Fruit fly (Drosophila melanogaster) whole organism, embryonic: ENCODE measurements around the gene dgt6.

Experiments
- Aef1 ChIP-seq: fragments of 200-800 bp; sonication (Bioruptor generic); IDR thresholded peaks from 3 replicates; pipeline ENCODE4 v1.3.6; 2022; ENCODE audit warnings: missing biosample characterization, missing genetic modification characterization
- B-H2 ChIP-seq: fragments of 200-800 bp; sonication (Bioruptor generic); optimal IDR thresholded peaks from 2 replicates; lab custom pipeline; 2018; ENCODE audit warnings: missing biosample characterization, mild to moderate bottlenecking, missing genetic modification characterization
- Bteb2 ChIP-seq: fragments of 200-800 bp; sonication (Bioruptor generic); optimal IDR thresholded peaks from 2 replicates; lab custom pipeline; 2016; ENCODE audit warnings: missing biosample characterization, missing genetic modification characterization
- CG10366 ChIP-seq: fragments of 200-800 bp; sonication (Bioruptor generic); IDR thresholded peaks from 2 replicates; pipeline ENCODE4 v1.3.6; 2022; ENCODE audit warnings: missing biosample characterization, missing genetic modification characterization
- CG11695 ChIP-seq: fragments of 200-800 bp; sonication (Bioruptor generic); IDR thresholded peaks from 3 replicates; pipeline ENCODE4 v1.3.6; 2022; ENCODE audit warnings: missing biosample characterization, missing genetic modification characterization
- CG12219 ChIP-seq: fragments of 200-800 bp; sonication (Bioruptor generic); optimal IDR thresholded peaks from 3 replicates; lab custom pipeline; 2018; ENCODE audit warnings: missing biosample characterization, mild to moderate bottlenecking, missing genetic modification characterization
- CG13424 ChIP-seq: fragments of 200-800 bp; sonication (Bioruptor generic); optimal IDR thresholded peaks from 2 replicates; lab custom pipeline; 2019; ENCODE audit warnings: missing biosample characterization, mild to moderate bottlenecking, missing genetic modification characterization, moderate library complexity
- CG14050 ChIP-seq: fragments of 200-800 bp; sonication (Bioruptor generic); IDR thresholded peaks from 3 replicates; pipeline ENCODE4 v1.3.6; 2022; ENCODE audit warnings: missing biosample characterization, missing genetic modification characterization
- CG17912 ChIP-seq: fragments of 200-800 bp; sonication (Bioruptor generic); optimal IDR thresholded peaks from 2 replicates; lab custom pipeline; 2018; ENCODE audit warnings: missing biosample characterization, mild to moderate bottlenecking, missing genetic modification characterization
- CG18764 ChIP-seq: fragments of 200-800 bp; sonication (Bioruptor generic); optimal IDR thresholded peaks from 3 replicates; lab custom pipeline; 2016; ENCODE audit warnings: missing biosample characterization, missing genetic modification characterization
- CG2875 ChIP-seq: fragments of 200-800 bp; sonication (Bioruptor generic); optimal IDR thresholded peaks from 2 replicates; lab custom pipeline; 2017; ENCODE audit warnings: missing biosample characterization, mild to moderate bottlenecking, missing genetic modification characterization, missing genetic modification reagents
- CG30020 ChIP-seq: fragments of 200-800 bp; optimal IDR thresholded peaks from 2 replicates; lab custom pipeline; 2019; ENCODE audit warnings: missing biosample characterization, mild to moderate bottlenecking, missing genetic modification characterization, moderate library complexity
- CG3065 ChIP-seq: fragments of 200-800 bp; sonication (Bioruptor generic); optimal IDR thresholded peaks from 2 replicates; lab custom pipeline; 2016; ENCODE audit warnings: missing biosample characterization, missing genetic modification characterization
- CG42726 ChIP-seq: fragments of 200-800 bp; sonication (Bioruptor generic); IDR thresholded peaks from 2 replicates; pipeline ENCODE4 v1.3.6; 2022; ENCODE audit warnings: missing biosample characterization, missing genetic modification characterization; ENCODE audit not compliant: partially characterized antibody
- CG4328 ChIP-seq: fragments of 200-800 bp; sonication (Bioruptor generic); optimal IDR thresholded peaks from 3 replicates; lab custom pipeline; 2017; ENCODE audit warnings: missing biosample characterization, missing genetic modification reagents, missing genetic modification characterization
- CG7556 ChIP-seq: fragments of 200-800 bp; sonication (Bioruptor generic); optimal IDR thresholded peaks from 2 replicates; lab custom pipeline; 2017; ENCODE audit warnings: missing biosample characterization, mild to moderate bottlenecking, missing genetic modification characterization
- CG9932 ChIP-seq: fragments of 200-800 bp; sonication (Bioruptor generic); IDR thresholded peaks from 2 replicates; pipeline ENCODE4 v1.3.6; 2022; ENCODE audit warnings: missing biosample characterization, missing genetic modification characterization
- E2f1 ChIP-seq: fragments of 200-800 bp; sonication (Bioruptor generic); IDR thresholded peaks from 2 replicates; pipeline ENCODE4 v1.3.6; 2022; ENCODE audit warnings: missing biosample characterization, missing genetic modification characterization
- GATAe ChIP-seq: fragments of 200-800 bp; sonication (Bioruptor generic); conservative IDR thresholded peaks from 2 replicates; pipeline ENCODE4 v1.3.6; 2022; ENCODE audit warnings: missing biosample characterization, missing genetic modification characterization
- H2.0 ChIP-seq: fragments of 200-800 bp; sonication (Bioruptor generic); IDR thresholded peaks from 2 replicates; pipeline ENCODE4 v1.3.6; 2022; ENCODE audit warnings: missing biosample characterization, missing genetic modification characterization
- HmgD ChIP-seq: fragments of 200-800 bp; sonication (Bioruptor generic); optimal IDR thresholded peaks from 3 replicates; lab custom pipeline; 2016; ENCODE audit warnings: missing biosample characterization, missing genetic modification characterization
- Meics ChIP-seq: fragments of 200-800 bp; sonication (Bioruptor generic); optimal IDR thresholded peaks from 2 replicates; lab custom pipeline; 2017; ENCODE audit warnings: missing biosample characterization, mild to moderate bottlenecking, missing genetic modification characterization
- NK7.1 ChIP-seq: fragments of 200-800 bp; sonication (Bioruptor generic); optimal IDR thresholded peaks from 3 replicates; lab custom pipeline; 2016; ENCODE audit warnings: missing biosample characterization, missing genetic modification characterization
- Oaz ChIP-seq: fragments of 200-800 bp; sonication (Bioruptor generic); IDR thresholded peaks from 2 replicates; pipeline ENCODE4 v1.3.6; 2022; ENCODE audit warnings: missing biosample characterization, missing genetic modification characterization
- Stat92E ChIP-seq, 3 experiments: fragments of >200 bp in 2 of 3; fragments of 200-800 bp in 1 of 3; sonication (Bioruptor generic) in 1 of 3; optimal IDR thresholded peaks; 2 replicates each; lab custom pipeline; 2017 to 2019; ENCODE audit warnings: missing biosample characterization in 3 of 3, missing genetic modification characterization in 3 of 3, mild to moderate bottlenecking in 1 of 3, moderate library complexity in 1 of 3
- TFAM ChIP-seq: fragments of 200-800 bp; sonication (Bioruptor generic); optimal IDR thresholded peaks from 2 replicates; lab custom pipeline; 2017; ENCODE audit warnings: missing biosample characterization, missing genetic modification characterization, inconsistent platforms
- aop ChIP-seq: fragments of 200-800 bp; sonication (Bioruptor generic); IDR thresholded peaks from 2 replicates; pipeline ENCODE4 v1.3.6; 2022; ENCODE audit warnings: missing biosample characterization, missing genetic modification characterization
- bbx ChIP-seq: fragments of 200-800 bp; sonication (Bioruptor generic); IDR thresholded peaks from 2 replicates; pipeline ENCODE4 v1.3.6; 2022; ENCODE audit warnings: missing biosample characterization, missing genetic modification characterization; ENCODE audit not compliant: partially characterized antibody
- bsh ChIP-seq, 2 experiments: fragments of 200-800 bp; sonication (Bioruptor generic); optimal IDR thresholded peaks; 2 replicates each; lab custom pipeline; 2017 to 2018; ENCODE audit warnings: mild to moderate bottlenecking in 2 of 2, missing biosample characterization in 2 of 2, missing genetic modification characterization in 2 of 2, moderate library complexity in 1 of 2
- btn ChIP-seq: fragments of 200-800 bp; sonication (Bioruptor generic); optimal IDR thresholded peaks from 2 replicates; lab custom pipeline; 2016; ENCODE audit warnings: missing biosample characterization, missing genetic modification characterization
- crol ChIP-seq: fragments of 200-800 bp; sonication (Bioruptor generic); IDR thresholded peaks from 2 replicates; pipeline ENCODE4 v1.3.6; 2022; ENCODE audit warnings: missing biosample characterization, missing genetic modification characterization
- en ChIP-seq: fragments of 200-800 bp; sonication (Bioruptor generic); optimal IDR thresholded peaks from 2 replicates; lab custom pipeline; 2016; ENCODE audit warnings: missing biosample characterization, missing genetic modification characterization
- esg ChIP-seq: fragments of 200-800 bp; sonication (Bioruptor generic); conservative IDR thresholded peaks from 2 replicates; pipeline ENCODE4 v1.3.6; 2022; ENCODE audit warnings: missing biosample characterization, missing genetic modification characterization
- grn ChIP-seq: fragments of 200-800 bp; sonication (Bioruptor generic); optimal IDR thresholded peaks from 3 replicates; lab custom pipeline; 2017; ENCODE audit warnings: missing biosample characterization, missing genetic modification characterization
- gsb ChIP-seq: fragments of 200-800 bp; sonication (Bioruptor generic); IDR thresholded peaks from 2 replicates; pipeline ENCODE4 v1.3.6; 2022; ENCODE audit warnings: missing biosample characterization, missing genetic modification characterization
- hkb ChIP-seq, 2 experiments: fragments of 200-800 bp in 1 of 2; fragments of >200 bp in 1 of 2; sonication (Bioruptor generic) in 1 of 2; IDR thresholded peaks in 1 of 2; optimal IDR thresholded peaks in 1 of 2; 2 replicates each; pipeline versions ENCODE4 v1.3.6 to Lab custom; 2017 to 2022; ENCODE audit warnings: missing biosample characterization in 1 of 2, missing genetic modification characterization in 1 of 2
- insv ChIP-seq, 2 experiments: fragments of 200-800 bp; sonication (Bioruptor generic); optimal IDR thresholded peaks; 3 replicates each; lab custom pipeline; 2016 to 2018; ENCODE audit warnings: missing biosample characterization in 2 of 2, missing genetic modification characterization in 2 of 2
- kah ChIP-seq: fragments of 200-800 bp; sonication (Bioruptor generic); optimal IDR thresholded peaks from 2 replicates; lab custom pipeline; 2018; ENCODE audit warnings: missing biosample characterization, mild to moderate bottlenecking, missing genetic modification characterization
- lmd ChIP-seq: fragments of 200-800 bp; sonication (Bioruptor generic); IDR thresholded peaks from 2 replicates; pipeline ENCODE4 v1.3.6; 2022; ENCODE audit warnings: missing biosample characterization, missing genetic modification characterization
- lov ChIP-seq, 2 experiments: fragments of 200-800 bp in 1 of 2; fragments of >200 bp in 1 of 2; sonication (Bioruptor generic) in 1 of 2; IDR thresholded peaks in 1 of 2; optimal IDR thresholded peaks in 1 of 2; 2 replicates in 1 of 2; 3 replicates in 1 of 2; pipeline versions ENCODE4 v1.3.6 to Lab custom; 2017 to 2022; ENCODE audit warnings: missing biosample characterization in 1 of 2, missing genetic modification characterization in 1 of 2
- luna ChIP-seq: fragments of 200-800 bp; sonication (Bioruptor generic); optimal IDR thresholded peaks from 2 replicates; lab custom pipeline; 2016; ENCODE audit warnings: missing biosample characterization, missing genetic modification characterization
- oc ChIP-seq: fragments of 200-800 bp; sonication (Bioruptor generic); optimal IDR thresholded peaks from 2 replicates; lab custom pipeline; 2018; ENCODE audit warnings: missing biosample characterization, mild to moderate bottlenecking, missing genetic modification characterization, moderate library complexity
- odd ChIP-seq: fragments of 200-800 bp; sonication (Bioruptor generic); optimal IDR thresholded peaks from 2 replicates; lab custom pipeline; 2017; ENCODE audit warnings: missing biosample characterization, mild to moderate bottlenecking, missing genetic modification characterization
- pho ChIP-seq: fragments of 200-800 bp; sonication (Bioruptor generic); optimal IDR thresholded peaks from 2 replicates; lab custom pipeline; 2016; ENCODE audit warnings: missing biosample characterization, missing genetic modification characterization
- scrt ChIP-seq: fragments of 200-800 bp; sonication (Bioruptor generic); optimal IDR thresholded peaks from 2 replicates; lab custom pipeline; 2018; ENCODE audit warnings: missing biosample characterization, mild to moderate bottlenecking, missing genetic modification characterization, moderate library complexity
- sqz ChIP-seq: fragments of 200-800 bp; sonication (Bioruptor generic); optimal IDR thresholded peaks from 3 replicates; lab custom pipeline; 2018; ENCODE audit warnings: missing biosample characterization, mild to moderate bottlenecking, missing genetic modification characterization
- tio ChIP-seq: fragments of 200-800 bp; sonication (Bioruptor generic); optimal IDR thresholded peaks from 2 replicates; lab custom pipeline; 2017; ENCODE audit warnings: missing biosample characterization, missing genetic modification characterization, inconsistent platforms
- tll ChIP-seq, 2 experiments: fragments of 200-800 bp in 1 of 2; fragments of >200 bp in 1 of 2; sonication (Bioruptor generic) in 1 of 2; optimal IDR thresholded peaks; 2 replicates each; lab custom pipeline; 2017 to 2019; ENCODE audit warnings: missing biosample characterization in 2 of 2, missing genetic modification characterization in 2 of 2, mild to moderate bottlenecking in 1 of 2, moderate library complexity in 1 of 2
- vnd ChIP-seq: fragments of 200-800 bp; sonication (Bioruptor generic); IDR thresholded peaks from 3 replicates; pipeline ENCODE4 v1.3.6; 2022; ENCODE audit warnings: missing biosample characterization, missing genetic modification characterization; ENCODE audit not compliant: partially characterized antibody
- zfh2 ChIP-seq: fragments of 200-800 bp; sonication (Bioruptor generic); optimal IDR thresholded peaks from 2 replicates; lab custom pipeline; 2016; ENCODE audit warnings: missing biosample characterization, missing genetic modification characterization

dgt6 gene

dm6 chr3R:29087926-29088487 is 42.8 kb downstream of the dgt6 start (continued):
- TF ChIP-seq aop (GFP tag; lab: Robert Waterston, UW) (no peak), H2.0 (GFP tag; lab: Robert Waterston, UW) (no peak), bbx (GFP tag; lab: Robert Waterston, UW) (no peak), CG30020 (tag; lab: Kevin White, UChicago) (no peak), CG18764 (GFP tag; lab: Kevin White, UChicago) (no peak), CG7556 (GFP tag; lab: Kevin White, UChicago) (no peak), tio (GFP tag; lab: Kevin White, UChicago) (no peak), HmgD (GFP tag; lab: Kevin White, UChicago) (no peak), Meics (GFP tag; lab: Kevin White, UChicago) (no peak), oc (tag; lab: Kevin White, UChicago) (no peak), btn (GFP tag; lab: Kevin White, UChicago) (no peak), CG11695 (GFP tag; lab: Robert Waterston, UW) (no peak), lov (optimal IDR thresholded peaks at IDR 0.05; lab: Kevin White, UChicago) (no peak), lov (GFP tag; IDR thresholded peaks at IDR 0.05; lab: Robert Waterston, UW) (no peak), vnd (GFP tag; lab: Robert Waterston, UW) (no peak), GATAe (no peak), en (GFP tag; lab: Kevin White, UChicago) (no peak), B-H2 (GFP tag; lab: Kevin White, UChicago) (no peak), bsh (GFP tag; optimal IDR thresholded peaks at IDR 0.05; lab: Kevin White, UChicago) (no peak), Oaz (GFP tag; lab: Robert Waterston, UW) (no peak), scrt (no peak), tll (GFP tag; optimal IDR thresholded peaks at IDR 0.05; lab: Kevin White, UChicago) (no peak), CG4328 (GFP tag; lab: Kevin White, UChicago) (no peak), CG42726 (GFP tag; lab: Robert Waterston, UW) (0 out of 2 replicates have a peak, but pooled peaks have one; percentile 20), crol (GFP tag; lab: Robert Waterston, UW) (peak; percentile 55), TFAM (GFP tag; lab: Kevin White, UChicago) (no peak), CG2875 (GFP tag; lab: Kevin White, UChicago) (no peak), Aef1 (GFP tag; lab: Robert Waterston, UW) (no peak), gsb (GFP tag; lab: Robert Waterston, UW) (no peak), grn (no peak), insv (GFP tag; optimal IDR thresholded peaks at IDR 0.05; lab: Kevin White, UChicago) (peak in 1 of 2 experiments; percentile 10), CG9932 (GFP tag; lab: Robert Waterston, UW) (no peak), lmd (GFP tag; lab: Robert Waterston, UW) (no peak), pho (no peak), odd (GFP tag; lab: Kevin White, UChicago) (no peak), CG10366 (no peak), CG17912 (GFP tag; lab: Kevin White, UChicago) (no peak), hkb (optimal IDR thresholded peaks at IDR 0.05; lab: Kevin White, UChicago) (no peak), hkb (GFP tag; IDR thresholded peaks at IDR 0.05; lab: Robert Waterston, UW) (no peak), luna (no peak), NK7.1 (GFP tag; lab: Kevin White, UChicago) (no peak), CG3065 (GFP tag; lab: Kevin White, UChicago) (no peak), kah (peak; percentile 37), Bteb2 (no peak), esg (GFP tag; lab: Robert Waterston, UW) (no peak), CG13424 (no peak), Stat92E (GFP tag; optimal IDR thresholded peaks at IDR 0.05; lab: Kevin White, UChicago) (no peak), CG12219 (no peak), zfh2 (GFP tag; lab: Kevin White, UChicago) (no peak), CG14050 (no peak), E2f1 (no peak), sqz (peak; percentile 79)
